Worm (Caenorhabditis elegans): ENCODE data around the gene R07E5.7.

R07E5.7 gene

DNA sequence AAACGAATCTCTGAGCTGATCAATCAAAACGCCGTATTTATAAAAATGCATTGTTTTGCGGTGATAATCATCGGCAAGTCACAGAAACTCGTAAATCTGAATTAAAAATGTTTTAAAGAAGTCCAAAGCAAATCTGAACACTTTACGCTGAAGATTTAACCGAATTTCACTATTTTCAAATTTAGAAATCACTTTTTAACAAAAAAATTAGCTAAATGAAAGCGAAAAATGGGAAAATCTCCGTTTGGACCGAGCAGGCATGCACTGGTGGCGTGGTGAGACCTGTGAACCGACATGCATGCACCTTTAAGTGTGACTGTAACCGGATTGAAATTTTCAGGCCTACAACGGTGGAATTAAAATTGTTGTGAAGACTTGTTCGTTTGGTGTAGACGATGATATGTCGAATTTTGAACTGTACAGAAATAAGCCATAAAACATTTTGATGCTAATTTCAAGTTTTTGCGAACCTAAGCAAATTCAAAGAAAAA is 20.6 kb upstream of the R07E5.7 start, which contains the start of gene C28A5.2:
C28A5.2 (minus strand) TSS at position 51 of the 491 bp plus-strand sequence.
- no peak for TF ChIP-seq unc-62 (GFP tag; optimal IDR thresholded peaks at IDR 0.05)

DNA sequence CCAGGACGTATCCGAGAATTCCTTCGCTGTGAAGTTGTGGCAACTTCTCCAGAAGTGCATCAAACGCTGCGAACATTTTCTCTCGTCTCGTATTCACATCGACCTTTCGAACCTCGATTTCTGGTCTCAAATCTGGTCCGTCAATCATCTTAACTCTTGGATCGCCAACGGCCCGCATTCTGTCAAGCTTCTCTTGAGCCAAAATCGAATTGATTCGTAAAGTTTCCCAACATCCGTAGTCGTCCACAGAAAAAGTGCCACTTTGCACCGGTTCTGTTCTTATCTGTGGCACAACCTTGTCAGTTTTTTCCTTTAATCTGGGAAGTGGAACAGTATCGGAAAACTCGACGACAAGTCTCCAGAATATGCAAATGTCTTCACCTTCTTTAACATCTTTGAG is 16.3 kb upstream of the R07E5.7 start:
- no peak for TF ChIP-seq unc-62 (GFP tag; optimal IDR thresholded peaks at IDR 0.05)

DNA sequence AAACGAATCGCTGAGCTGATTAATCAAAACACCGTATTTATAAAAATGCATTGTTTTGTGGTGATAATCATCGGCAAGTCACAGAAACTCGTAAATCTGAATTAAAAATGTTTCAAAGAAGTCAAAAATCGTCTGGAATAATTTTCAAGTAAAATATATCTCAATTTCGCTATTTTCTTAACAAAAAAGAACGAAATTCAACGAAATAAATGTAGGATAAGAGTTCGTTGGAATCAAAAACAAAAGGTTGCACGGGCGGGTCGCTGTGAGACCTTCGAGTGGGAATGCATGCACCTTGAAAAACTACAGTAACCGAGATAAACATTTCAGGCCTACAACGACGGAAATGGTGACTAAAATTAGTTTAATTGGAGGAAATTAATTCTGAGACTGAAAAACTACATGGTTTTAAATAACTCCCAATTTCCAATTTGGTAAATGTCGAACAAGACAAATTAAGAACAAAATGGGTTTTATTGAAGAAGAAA is 15.4 kb upstream of the R07E5.7 start, which contains the start of gene C28A5.1:
C28A5.1 (minus strand) TSS at position 51 of the 488 bp plus-strand sequence.
- TF ChIP-seq unc-62 (GFP tag; optimal IDR thresholded peaks at IDR 0.05): no peak

DNA sequence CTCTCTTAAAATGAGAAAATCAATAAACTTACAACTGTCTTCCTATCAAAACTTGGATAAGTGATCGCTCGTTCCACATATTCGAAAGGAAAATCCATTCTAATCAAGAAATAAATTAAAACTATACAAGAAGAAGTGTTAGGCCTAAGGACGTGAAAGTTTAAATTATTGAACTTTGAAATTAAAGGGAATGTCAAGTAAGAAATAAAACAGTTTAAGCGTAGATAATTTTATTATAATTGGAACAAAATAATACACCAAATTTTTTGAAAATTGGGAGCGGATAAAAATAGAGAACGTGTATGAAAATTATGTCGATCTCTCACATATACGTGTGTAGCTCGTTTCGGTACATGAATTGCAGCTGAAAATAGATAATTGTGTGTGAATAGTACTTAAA is 10.4 kb upstream of the R07E5.7 start, which contains the start of gene C28A5.6:
C28A5.6 (minus strand) TSS at position 101 of the 400 bp plus-strand sequence.
- no peak for TF ChIP-seq unc-62 (GFP tag; optimal IDR thresholded peaks at IDR 0.05)

DNA sequence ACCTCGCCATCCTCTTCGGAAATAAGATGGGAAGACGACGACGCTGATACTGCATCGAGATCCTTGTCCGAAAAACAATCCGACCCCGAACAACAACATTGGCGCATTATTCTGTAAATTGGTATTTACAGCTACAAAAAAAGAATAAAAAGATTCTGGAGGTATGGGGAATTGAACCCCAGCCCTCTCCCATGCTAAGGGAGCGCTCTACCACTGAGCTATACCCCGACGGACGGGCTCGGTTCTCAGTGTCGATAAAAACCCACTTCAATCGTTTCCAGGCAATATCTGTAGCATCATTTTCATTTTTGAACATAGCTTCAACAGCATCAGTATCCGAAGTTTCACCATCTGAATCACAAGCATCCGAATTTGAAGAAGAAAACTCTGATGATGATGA is 9.8 kb upstream of the R07E5.7 start:
- no peak for TF ChIP-seq unc-62 (GFP tag; optimal IDR thresholded peaks at IDR 0.05)

DNA sequence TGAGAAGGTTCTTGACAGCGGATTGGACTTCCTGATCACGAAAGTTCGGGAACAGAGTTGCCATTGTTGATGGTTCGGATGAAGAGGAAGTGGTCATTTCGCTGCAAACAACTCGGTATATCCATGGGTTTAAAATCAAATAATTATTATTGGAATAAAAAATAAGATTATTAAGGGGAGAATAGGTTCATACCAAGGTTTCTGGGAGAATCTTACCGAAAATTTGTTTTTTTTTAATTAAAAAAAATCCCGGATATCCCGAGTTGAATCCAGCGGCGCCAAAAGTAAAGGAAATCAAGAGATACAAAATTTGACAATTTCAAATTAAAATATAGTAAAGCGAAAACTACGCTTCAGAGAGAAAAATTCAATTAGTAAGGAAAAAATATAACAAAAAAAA is 1.0 kb downstream of the R07E5.7 start, which contains the start of the genes R07E5.19 and pdcd-2:
R07E5.19 (minus strand) TSS at position 101 of the 400 bp plus-strand sequence.
pdcd-2 (minus strand) TSS at position 102 of the 400 bp plus-strand sequence.
- no peak for TF ChIP-seq unc-62 (GFP tag; optimal IDR thresholded peaks at IDR 0.05)

DNA sequence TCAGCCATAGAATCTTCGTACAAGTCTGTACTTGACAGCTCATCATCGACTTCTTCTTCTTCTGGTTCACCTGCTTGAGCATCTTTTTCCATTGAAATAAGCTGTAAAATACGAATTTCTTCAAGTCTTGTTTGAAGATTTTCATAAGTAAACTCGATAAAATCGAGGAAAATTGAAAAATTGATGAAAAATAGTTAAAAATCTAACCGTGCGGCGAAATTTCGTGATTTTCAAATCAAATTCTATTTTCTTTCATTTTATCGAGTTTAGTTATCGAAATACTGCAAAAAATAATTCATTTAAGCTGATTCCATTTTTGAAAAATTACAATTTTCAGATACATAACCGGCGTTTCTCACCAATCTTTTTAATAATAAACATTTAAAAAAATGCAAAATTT is 3.8 kb downstream of the R07E5.7 start, which contains the start of gene R07E5.11:
R07E5.11 (minus strand) TSS at position 101 of the 400 bp plus-strand sequence.
- no peak for TF ChIP-seq unc-62 (GFP tag; optimal IDR thresholded peaks at IDR 0.05)

DNA sequence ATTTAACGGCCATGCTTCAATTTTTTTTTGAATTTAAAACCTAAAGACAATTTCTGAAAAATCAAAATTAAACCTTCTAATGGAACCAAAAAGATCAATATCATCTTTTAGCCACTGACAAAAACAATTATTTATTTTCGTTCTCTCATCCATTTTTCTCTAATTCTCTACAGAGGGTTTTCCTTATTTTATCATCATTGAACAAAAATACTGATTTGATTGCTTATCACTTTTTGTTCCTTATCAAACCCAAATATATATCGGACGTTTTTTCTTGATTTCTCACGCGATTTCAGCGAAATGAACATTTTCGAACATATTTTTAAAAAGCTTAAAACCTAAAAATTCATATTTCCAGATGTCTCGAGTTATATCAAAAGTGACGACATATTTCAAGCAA is 5.9 kb downstream of the R07E5.7 start, which contains the start of gene mpc-1:
mpc-1 (plus strand) TSS at position 359 of the 400 bp plus-strand sequence.
- TF ChIP-seq unc-62 (GFP tag; optimal IDR thresholded peaks at IDR 0.05): no peak

DNA sequence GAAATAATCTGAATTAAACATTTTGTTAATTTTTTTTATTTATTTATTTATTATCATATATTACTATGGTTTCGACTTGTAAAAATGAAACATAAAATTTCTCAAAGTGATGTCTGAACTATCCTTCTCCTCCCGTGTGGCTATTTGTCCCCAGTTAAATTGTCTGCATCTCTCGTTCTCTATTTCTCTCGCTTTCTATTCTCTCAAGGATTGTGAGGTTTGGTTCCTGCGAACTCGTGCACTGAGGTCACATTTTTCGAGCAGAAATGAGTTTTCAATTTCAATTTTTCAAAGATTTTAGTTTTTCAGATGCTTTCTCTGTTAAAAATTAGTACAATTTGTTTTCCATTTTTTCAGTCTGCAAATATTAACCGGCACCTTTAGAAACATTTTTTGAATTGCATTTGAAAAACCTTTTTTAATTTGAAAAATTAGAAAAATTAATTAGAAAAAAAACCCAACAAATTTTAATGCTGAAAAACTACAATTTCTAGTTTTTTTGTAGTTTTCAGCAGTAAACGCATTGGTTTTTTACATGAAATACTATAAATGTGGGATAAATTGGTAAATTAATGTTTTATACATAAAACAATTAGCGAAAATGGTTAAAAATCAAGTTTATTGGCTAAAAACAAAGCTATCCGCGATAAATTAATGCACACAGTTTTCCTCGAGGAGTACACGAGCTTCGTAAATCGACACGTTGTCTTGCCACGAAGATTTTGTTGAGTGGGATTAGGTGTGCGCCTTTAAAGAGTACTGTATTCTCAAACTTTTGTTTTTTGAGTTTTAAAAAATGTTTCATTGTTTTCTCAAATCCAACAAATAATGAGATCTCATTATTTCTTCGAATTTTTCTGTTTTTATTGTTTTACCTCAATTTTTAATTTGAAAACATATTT is 6.6 kb downstream of the R07E5.7 start:
- no peak for TF ChIP-seq unc-62 (GFP tag; optimal IDR thresholded peaks at IDR 0.05)

DNA sequence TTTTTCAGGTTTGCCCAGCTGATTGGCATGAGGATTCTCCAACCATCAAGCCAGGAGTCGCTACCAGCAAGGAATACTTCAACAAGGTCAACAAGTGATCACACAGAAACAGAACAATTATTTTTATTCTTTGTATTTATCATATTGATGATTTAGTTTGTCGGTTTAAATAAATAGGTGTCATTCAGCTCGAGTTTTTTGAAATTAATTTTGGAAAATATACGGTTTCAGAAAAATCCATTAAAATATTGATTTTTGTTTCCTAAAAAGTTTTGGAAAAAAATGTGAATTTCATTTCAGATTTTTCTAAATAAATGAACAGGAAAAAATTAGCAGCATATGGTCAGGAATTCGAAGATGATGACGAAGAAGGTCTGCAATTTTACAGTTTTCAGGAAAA is 10.7 kb downstream of the R07E5.7 start, which contains the start of gene gpch-1:
gpch-1 (plus strand) TSS at position 301 of the 400 bp plus-strand sequence.
- no peak for TF ChIP-seq unc-62 (GFP tag; optimal IDR thresholded peaks at IDR 0.05)

DNA sequence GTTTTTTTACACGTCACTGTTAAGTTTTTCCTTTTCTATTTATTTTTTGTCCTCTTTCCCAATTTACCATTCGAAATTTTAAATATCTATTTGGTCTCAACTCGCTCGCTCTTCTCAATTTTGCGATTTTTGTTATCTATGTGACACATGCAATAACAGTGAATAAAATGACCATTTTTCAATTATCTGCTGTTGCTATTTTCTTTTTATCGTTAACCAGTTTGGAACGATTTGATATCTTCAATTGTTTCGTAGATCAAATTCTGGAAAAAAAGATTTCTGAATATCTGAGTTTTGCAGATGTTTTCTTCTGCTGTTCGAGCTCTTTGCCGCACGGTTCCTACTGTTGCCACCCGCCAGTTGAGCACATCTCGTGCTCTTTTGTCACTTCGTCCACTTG is 11.8 kb downstream of the R07E5.7 start, which contains the start of gene prdx-3:
prdx-3 (plus strand) TSS at position 301 of the 400 bp plus-strand sequence.
- no peak for TF ChIP-seq unc-62 (GFP tag; optimal IDR thresholded peaks at IDR 0.05)

DNA sequence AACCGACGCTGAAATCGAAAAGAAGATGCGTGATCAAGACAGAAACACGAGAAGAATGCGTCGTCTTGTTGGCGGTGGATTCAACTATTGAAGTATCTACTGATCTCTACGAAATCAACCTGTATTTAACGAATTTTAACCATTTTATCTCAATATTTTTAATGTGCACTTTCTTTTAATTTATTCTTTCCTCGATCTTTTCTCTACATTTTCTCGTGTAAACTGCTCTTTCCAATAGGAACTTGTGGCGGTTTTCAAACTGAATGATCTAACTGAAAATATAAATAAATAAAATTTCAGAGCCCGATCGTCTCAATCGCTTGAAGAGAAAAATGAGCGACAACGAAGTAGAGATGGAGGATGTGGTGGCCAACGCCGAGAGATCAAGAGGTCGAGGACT is 13.0 kb downstream of the R07E5.7 start, which contains the start of gene rnp-4:
rnp-4 (plus strand) TSS at position 301 of the 400 bp plus-strand sequence.
- no peak for TF ChIP-seq unc-62 (GFP tag; optimal IDR thresholded peaks at IDR 0.05)

DNA sequence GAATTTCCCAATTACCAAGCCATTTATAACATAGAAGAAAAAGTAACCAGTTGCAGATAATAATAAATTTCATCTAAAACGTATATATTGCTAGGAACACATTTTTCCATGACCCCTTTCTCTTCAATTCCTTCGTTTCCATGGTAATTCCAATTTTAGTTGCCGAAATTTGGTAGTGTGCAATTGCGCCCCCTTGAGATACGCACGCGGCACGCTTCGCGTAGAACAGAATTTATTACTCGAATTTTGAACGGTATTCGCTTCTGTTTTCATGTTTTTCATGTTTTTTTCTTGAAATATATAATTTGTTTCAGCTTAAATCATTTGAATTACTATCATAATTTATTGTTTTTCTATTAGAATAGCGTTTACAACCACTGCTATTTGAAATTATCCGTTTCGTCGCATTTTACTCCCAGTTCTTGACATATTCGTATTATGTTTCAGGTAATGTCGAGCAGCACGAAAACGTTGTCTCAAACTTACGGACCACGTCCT is 14.6 kb downstream of the R07E5.7 start, which contains the start of the genes R07E5.17 and snfc-5:
R07E5.17 (minus strand) TSS at position 98 of the 498 bp plus-strand sequence.
snfc-5 (plus strand) TSS at position 448 of the 498 bp plus-strand sequence.
- TF ChIP-seq unc-62 (GFP tag; optimal IDR thresholded peaks at IDR 0.05): no peak

DNA sequence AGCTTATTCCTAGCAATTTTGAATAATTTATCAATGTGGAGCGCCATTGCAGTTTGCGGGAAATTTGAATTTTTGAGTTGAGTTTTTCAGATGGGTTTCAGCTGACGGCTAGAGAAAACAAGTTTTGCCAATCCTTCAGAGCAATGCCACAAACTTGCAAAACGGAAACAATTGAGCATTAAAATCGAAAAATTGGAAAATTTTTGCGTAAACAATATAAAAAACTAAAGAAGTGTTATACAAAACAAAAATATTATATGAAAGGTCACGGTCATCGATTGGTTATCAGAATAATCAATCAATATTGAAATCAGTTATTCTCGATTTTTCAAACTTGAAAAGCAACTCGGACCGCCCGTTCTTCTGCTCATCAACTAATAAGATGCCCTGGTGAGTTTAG is 17.8 kb downstream of the R07E5.7 start, which contains the start of gene R07E5.15:
R07E5.15 (plus strand) TSS at position 301 of the 400 bp plus-strand sequence.
- no peak for TF ChIP-seq unc-62 (GFP tag; optimal IDR thresholded peaks at IDR 0.05)

DNA sequence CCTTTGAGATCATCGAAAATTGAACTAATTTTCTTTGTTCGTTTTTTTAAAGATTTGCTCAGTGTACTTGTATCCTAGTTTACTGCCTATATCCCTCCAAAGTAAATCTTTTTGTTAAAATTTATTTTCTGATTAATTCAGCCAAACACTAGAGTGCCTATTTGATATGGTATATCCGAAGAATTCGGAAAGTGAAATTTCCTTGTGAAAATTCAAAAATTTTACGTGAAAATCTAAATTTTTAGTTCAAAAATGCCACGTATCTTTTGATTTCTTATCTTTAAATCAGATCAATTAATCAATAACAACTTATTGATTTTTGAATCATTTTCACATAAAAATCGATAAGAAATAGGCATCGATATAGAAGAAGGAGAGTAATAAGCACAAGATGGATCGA is 20.5 kb downstream of the R07E5.7 start, which contains the start of gene R07E5.6:
R07E5.6 (plus strand) TSS at position 301 of the 400 bp plus-strand sequence.
- TF ChIP-seq unc-62 (GFP tag; optimal IDR thresholded peaks at IDR 0.05): no peak

All from whole organism, dauer.